Worm (Caenorhabditis elegans): Measurements from ENCODE around the gene F11C1.9.

- TF ChIP-seq flt-1 (GFP tag; IDR thresholded peaks at IDR 0.05) (0 out of 2 replicates have a peak, but pooled peaks have one; percentile 54), ref-1 (GFP tag; conservative IDR thresholded peaks at IDR 0.05) (no peak), tab-1 (GFP tag; IDR thresholded peaks at IDR 0.05) (no peak), T22C8.4 (GFP tag; IDR thresholded peaks at IDR 0.05) (no peak), med-1 (GFP tag; optimal IDR thresholded peaks at IDR 0.05; ENCODE audit: insufficient read depth) (no peak), ztf-29 (GFP tag; IDR thresholded peaks at IDR 0.05) (no peak), ztf-23 (GFP tag; IDR thresholded peaks at IDR 0.05) (no peak), cog-1 (tag; optimal IDR thresholded peaks at IDR 0.05) (no peak)
These were observed 34.5 kb upstream of the F11C1.9 start for ce11 chrX:13011897-13012296.

All from whole organism, midembryonic.